Fruit fly (Drosophila melanogaster) whole organism, wandering third instar larva: Measurements from ENCODE around the gene CG43083.

Experiments
- Abd-B ChIP-seq: fragments of >200 bp; optimal IDR thresholded peaks from 2 replicates; lab custom pipeline; 2017; ENCODE audit warnings: missing biosample characterization, missing genetic modification characterization
- CG32264 ChIP-seq: fragments of 200-800 bp; sonication (Bioruptor generic); optimal IDR thresholded peaks from 2 replicates; lab custom pipeline; 2016; ENCODE audit warnings: missing biosample characterization, missing genetic modification characterization
- CG9705 ChIP-seq: fragments of 200-800 bp; sonication (Bioruptor generic); optimal IDR thresholded peaks from 2 replicates; lab custom pipeline; 2018; ENCODE audit warnings: missing biosample characterization, mild to moderate bottlenecking, missing genetic modification characterization
- Dfd ChIP-seq: fragments of >200 bp; optimal IDR thresholded peaks from 2 replicates; lab custom pipeline; 2017; ENCODE audit warnings: missing biosample characterization, missing genetic modification characterization
- Dif ChIP-seq: fragments of 200-275, 200-300 bp; sonication (Bioruptor generic); optimal IDR thresholded peaks from 2 replicates; lab custom pipeline; 2018; ENCODE audit warnings: missing biosample characterization, missing genetic modification characterization; ENCODE audit not compliant: partially characterized antibody
- GATAd ChIP-seq: sonication (Bioruptor generic); optimal IDR thresholded peaks from 2 replicates; lab custom pipeline; 2016; ENCODE audit warnings: missing biosample characterization, missing genetic modification characterization
- HLH106 ChIP-seq: fragments of 200-800 bp; optimal IDR thresholded peaks from 3 replicates; lab custom pipeline; 2019; ENCODE audit warnings: missing biosample characterization, mild to moderate bottlenecking, missing genetic modification characterization, moderate library complexity
- Hr78 ChIP-seq: fragments of >200 bp; optimal IDR thresholded peaks from 2 replicates; lab custom pipeline; 2017; ENCODE audit warnings: missing biosample characterization, missing genetic modification characterization
- Mio ChIP-seq: sonication (Bioruptor generic); optimal IDR thresholded peaks from 2 replicates; lab custom pipeline; 2016; ENCODE audit warnings: missing biosample characterization, missing genetic modification characterization
- Myc ChIP-seq: fragments of >200 bp; optimal IDR thresholded peaks from 2 replicates; lab custom pipeline; 2017
- N ChIP-seq: fragments of >200 bp; optimal IDR thresholded peaks from 2 replicates; lab custom pipeline; 2018; ENCODE audit warnings: missing biosample characterization, missing external identifiers, missing genetic modification characterization
- OdsH ChIP-seq: fragments of 200-800 bp; sonication (Bioruptor generic); optimal IDR thresholded peaks from 2 replicates; lab custom pipeline; 2016; ENCODE audit warnings: missing biosample characterization, mild to moderate bottlenecking, missing genetic modification characterization
- Rel ChIP-seq, 2 experiments: fragments of 200-800 bp; sonication (Bioruptor generic) in 1 of 2; optimal IDR thresholded peaks; 2 replicates in 1 of 2; 3 replicates in 1 of 2; lab custom pipeline; 2016 to 2019; ENCODE audit warnings: mild to moderate bottlenecking in 2 of 2, missing biosample characterization in 2 of 2, missing genetic modification characterization in 2 of 2, moderate library complexity in 1 of 2
- Sp1 ChIP-seq: fragments of 200-800 bp; sonication (Bioruptor generic); optimal IDR thresholded peaks from 3 replicates; lab custom pipeline; 2019; ENCODE audit warnings: missing biosample characterization, mild to moderate bottlenecking, missing genetic modification characterization, moderate library complexity
- Vsx2 ChIP-seq: fragments of 200-300, 225-300 bp; sonication (Bioruptor generic); optimal IDR thresholded peaks from 2 replicates; lab custom pipeline; 2018; ENCODE audit warnings: missing biosample characterization, missing genetic modification characterization; ENCODE audit not compliant: partially characterized antibody
- dl ChIP-seq, 2 experiments: fragments of 175-275, 200-275 bp in 1 of 2; fragments of 200-275 bp in 1 of 2; sonication (Bioruptor generic); optimal IDR thresholded peaks; lab custom pipeline; 2018; ENCODE audit warnings: mild to moderate bottlenecking in 2 of 2, missing biosample characterization in 2 of 2, missing genetic modification characterization in 2 of 2, moderate library complexity in 2 of 2; ENCODE audit not compliant: partially characterized antibody in 2 of 2, insufficient read depth in 1 of 2
- dmrt93B ChIP-seq: fragments of 200-800 bp; sonication (Bioruptor generic); optimal IDR thresholded peaks from 2 replicates; lab custom pipeline; 2018; ENCODE audit warnings: missing biosample characterization, mild to moderate bottlenecking, missing genetic modification characterization
- dsf ChIP-seq: sonication (Bioruptor generic); optimal IDR thresholded peaks from 2 replicates; lab custom pipeline; 2016; ENCODE audit warnings: missing biosample characterization, missing genetic modification characterization, borderline replicate concordance
- ey ChIP-seq: fragments of 200-800 bp; sonication (Bioruptor generic); optimal IDR thresholded peaks from 2 replicates; lab custom pipeline; 2016; ENCODE audit warnings: missing biosample characterization, missing genetic modification characterization
- foxo ChIP-seq, 2 experiments: fragments of 200-800 bp; sonication (Bioruptor generic); optimal IDR thresholded peaks; 2 replicates in 1 of 2; 3 replicates in 1 of 2; lab custom pipeline; 2016 to 2017; ENCODE audit warnings: missing biosample characterization in 2 of 2, missing genetic modification characterization in 2 of 2
- fru ChIP-seq: fragments of 200-800 bp; sonication (Bioruptor generic); optimal IDR thresholded peaks from 3 replicates; lab custom pipeline; 2016; ENCODE audit warnings: missing biosample characterization, mild to moderate bottlenecking, missing genetic modification characterization
- h ChIP-seq: fragments of 200-800 bp; sonication (Bioruptor generic); optimal IDR thresholded peaks from 3 replicates; lab custom pipeline; 2016; ENCODE audit warnings: missing biosample characterization, mild to moderate bottlenecking, missing genetic modification characterization
- jim ChIP-seq: fragments of 175-275, 200-325 bp; sonication (Bioruptor generic); optimal IDR thresholded peaks from 2 replicates; lab custom pipeline; 2016; ENCODE audit warnings: missing biosample characterization, mild to moderate bottlenecking, missing genetic modification characterization
- lola ChIP-seq: fragments of >200 bp; optimal IDR thresholded peaks from 2 replicates; lab custom pipeline; 2017; ENCODE audit warnings: missing biosample characterization, missing genetic modification characterization
- pan ChIP-seq: fragments of >200 bp; optimal IDR thresholded peaks from 2 replicates; lab custom pipeline; 2017
- rgr ChIP-seq: fragments of 200-800 bp; sonication (Bioruptor generic); optimal IDR thresholded peaks from 3 replicates; lab custom pipeline; 2016; ENCODE audit warnings: missing biosample characterization, mild to moderate bottlenecking, missing genetic modification characterization
- sage ChIP-seq: fragments of 200-800 bp; sonication (Bioruptor generic); optimal IDR thresholded peaks from 2 replicates; lab custom pipeline; 2016; ENCODE audit warnings: missing biosample characterization, mild to moderate bottlenecking, missing genetic modification characterization
- tai ChIP-seq: sonication (Bioruptor generic); optimal IDR thresholded peaks from 2 replicates; lab custom pipeline; 2016; ENCODE audit warnings: missing biosample characterization, missing genetic modification characterization
- woc ChIP-seq: sonication (Bioruptor generic); optimal IDR thresholded peaks from 2 replicates; lab custom pipeline; 2016; ENCODE audit warnings: missing biosample characterization, mild to moderate bottlenecking, missing genetic modification characterization

CG43083 gene

DNA sequence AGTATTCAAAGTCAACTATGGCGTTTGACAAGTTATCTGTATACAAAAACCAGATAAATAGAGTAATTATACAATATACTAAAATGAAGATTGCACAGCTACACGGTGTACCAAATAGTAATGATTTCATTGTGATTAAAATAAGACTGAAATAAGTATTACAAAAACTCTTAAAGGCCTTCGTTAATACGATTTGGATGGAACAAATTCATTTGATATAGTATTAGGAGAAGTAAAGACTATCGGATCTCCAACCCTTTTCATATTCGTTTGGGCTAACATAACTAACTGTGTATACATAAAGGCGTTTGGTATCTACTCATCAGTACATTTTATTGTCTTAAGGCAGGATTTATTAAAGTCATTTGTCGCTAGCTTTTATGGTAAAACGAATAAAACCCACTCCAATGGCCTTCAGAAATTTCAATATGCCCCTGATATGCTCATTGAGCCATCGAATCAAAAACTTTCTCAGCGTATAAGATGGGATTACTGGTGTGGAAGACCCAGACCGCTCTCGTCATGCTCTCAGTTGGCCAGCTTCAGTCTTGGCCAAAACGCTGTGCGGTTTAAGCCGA, 35.1 kb downstream of the CG43083 start, which contains the start of the genes CG7579 and Pgant8:
CG7579 (minus strand) TSS at position 101 of the 578 bp plus-strand sequence.
Pgant8 (plus strand) TSS at position 528 of the 578 bp plus-strand sequence.
- TF ChIP-seq tai (GFP tag; lab: Kevin White, UChicago), result no peak
- no peak for TF ChIP-seq dsf (GFP tag; lab: Kevin White, UChicago)
- TF ChIP-seq jim (GFP tag; lab: Kevin White, UChicago), result no peak

- TF ChIP-seq Mio, result no peak
- peak in 1 of 2 experiments; percentile 59 for TF ChIP-seq dl (GFP tag; optimal IDR thresholded peaks at IDR 0.05; lab: Kevin White, UChicago; ENCODE audit: insufficient read depth in 1 of 2, partially characterized antibody in 2 of 2)
- peak; percentile 43 for TF ChIP-seq Vsx2 (GFP tag; lab: Kevin White, UChicago)
- peak; percentile 43 for TF ChIP-seq Dif
Measured at dm6 chr3L:15684017-15684416, 35.6 kb downstream of the CG43083 start.

- TF ChIP-seq N (GFP tag; lab: Kevin White, UChicago) (no peak), Myc (no peak), CG9705 (GFP tag; lab: Kevin White, UChicago) (no peak), dmrt93B (GFP tag; lab: Kevin White, UChicago) (no peak), sage (GFP tag; lab: Kevin White, UChicago) (no peak), Vsx2 (GFP tag; lab: Kevin White, UChicago) (no peak), woc (no peak), foxo (GFP tag; optimal IDR thresholded peaks at IDR 0.05; lab: Kevin White, UChicago) (no peak), CG32264 (GFP tag; lab: Kevin White, UChicago) (no peak), Dif (no peak), HLH106 (tag; lab: Kevin White, UChicago) (no peak), pan (no peak), dsf (GFP tag; lab: Kevin White, UChicago) (no peak), rgr (GFP tag; lab: Kevin White, UChicago) (no peak), Dfd (GFP tag; lab: Kevin White, UChicago) (no peak), OdsH (no peak), h (GFP tag; lab: Kevin White, UChicago) (no peak)
Measured at dm6 chr3L:15687802-15688201, 39.4 kb downstream of the CG43083 start, which contains the start of gene CG34452. CG34452 (minus strand) TSS chr3L:15687902.

- TF ChIP-seq lola (GFP tag; lab: Kevin White, UChicago) (no peak), HLH106 (tag; lab: Kevin White, UChicago) (no peak), fru (GFP tag; lab: Kevin White, UChicago) (no peak), Sp1 (no peak), Rel (GFP tag; optimal IDR thresholded peaks at IDR 0.05; lab: Kevin White, UChicago) (no peak), Rel (tag; optimal IDR thresholded peaks at IDR 0.05; lab: Kevin White, UChicago) (no peak), jim (GFP tag; lab: Kevin White, UChicago) (no peak), dmrt93B (GFP tag; lab: Kevin White, UChicago) (no peak), Mio (no peak), Vsx2 (GFP tag; lab: Kevin White, UChicago) (no peak), CG32264 (GFP tag; lab: Kevin White, UChicago) (no peak), Hr78 (GFP tag; lab: Kevin White, UChicago) (no peak), Dfd (GFP tag; lab: Kevin White, UChicago) (no peak), ey (no peak), sage (GFP tag; lab: Kevin White, UChicago) (no peak), rgr (GFP tag; lab: Kevin White, UChicago) (no peak), dsf (GFP tag; lab: Kevin White, UChicago) (no peak), GATAd (GFP tag; lab: Kevin White, UChicago) (no peak), CG9705 (GFP tag; lab: Kevin White, UChicago) (no peak), Abd-B (no peak)
Measured at dm6 chr3L:15689518-15689917, 41.1 kb downstream of the CG43083 start.
